Fruit fly (Drosophila melanogaster): ENCODE results near the gene mael.
A peak's percentile ranks its signal among the peaks of the same experiment; 100 is the strongest.

The mael gene

DNA sequence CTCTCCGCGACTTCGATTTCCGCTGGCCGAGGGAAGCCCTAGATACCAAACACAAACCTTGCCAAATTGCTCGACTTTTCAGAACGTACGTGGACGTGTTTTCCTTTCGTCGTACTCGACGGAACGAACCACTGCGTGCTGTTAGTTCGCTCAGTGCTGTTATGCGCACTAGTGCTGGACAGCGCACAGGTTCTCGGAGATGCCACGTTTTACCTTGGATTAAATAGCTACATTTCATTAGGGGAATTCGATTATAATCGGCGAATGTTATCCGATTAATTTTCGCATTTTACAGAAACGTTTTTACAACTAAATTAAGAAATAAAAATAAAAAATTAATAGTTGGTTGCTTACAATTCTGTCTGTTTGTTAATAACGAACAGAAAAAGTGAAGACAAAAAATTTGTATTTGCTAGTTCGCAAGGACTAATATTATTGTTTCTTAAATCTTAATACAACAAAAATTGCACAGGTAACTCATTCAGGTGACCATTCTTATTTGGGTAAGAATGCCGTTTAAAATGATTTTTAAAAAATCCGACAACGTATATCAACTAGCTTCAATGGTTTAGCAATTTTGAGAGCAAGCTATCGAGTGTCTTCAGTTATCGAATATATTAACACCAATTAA lies 3.8 kb upstream of the mael start, which contains the start of the genes ArfGAP3 and CG32452 (continued):
- TF ChIP-seq CG17568 (GFP tag; optimal IDR thresholded peaks at IDR 0.05) (no peak), gt (GFP tag; IDR thresholded peaks at IDR 0.05) (0 out of 2 replicates have a peak, but pooled peaks have one; percentile 37), lola (GFP tag; optimal IDR thresholded peaks at IDR 0.05) (peak in 1 of 3 experiments; percentile 75), p53 (GFP tag; optimal IDR thresholded peaks at IDR 0.05) (peak; percentile 46), CG11093 (GFP tag; IDR thresholded peaks at IDR 0.05) (peak; percentile 47; the same call in 1 of the 3 replicates), CG15269 (tag; optimal IDR thresholded peaks at IDR 0.05) (peak; percentile 75), CG2120 (GFP tag; optimal IDR thresholded peaks at IDR 0.05) (peak; percentile 82), CG10366 (GFP tag; IDR thresholded peaks at IDR 0.05) (peak; percentile 63; the same call in 1 of the 2 replicates), CG5953 (GFP tag; IDR thresholded peaks at IDR 0.05) (no peak), CG33213 (GFP tag; optimal IDR thresholded peaks at IDR 0.05) (peak; percentile 47), CG12659 (GFP tag; optimal IDR thresholded peaks at IDR 0.05) (peak; percentile 81), CG2875 (GFP tag; optimal IDR thresholded peaks at IDR 0.05) (peak; percentile 36), gce (GFP tag; IDR thresholded peaks at IDR 0.05) (peak; percentile 40; the same call in 1 of the 3 replicates), croc (GFP tag; conservative IDR thresholded peaks at IDR 0.05) (peak; percentile 26; the same call in 1 of the 3 replicates), stc (GFP tag; IDR thresholded peaks at IDR 0.05) (peak; percentile 38; the same call in 1 of the 2 replicates), CG18764 (GFP tag; optimal IDR thresholded peaks at IDR 0.05) (peak; percentile 59), CG8359 (GFP tag; optimal IDR thresholded peaks at IDR 0.05; ENCODE audit: borderline replicate concordance) (no peak), lilli (GFP tag; optimal IDR thresholded peaks at IDR 0.05) (peak; percentile 86), ac (GFP tag; optimal IDR thresholded peaks at IDR 0.05) (no peak), Pdp1 (GFP tag; optimal IDR thresholded peaks at IDR 0.05) (peak; percentile 51 to 67), CG10462 (GFP tag; optimal IDR thresholded peaks at IDR 0.05) (peak; percentile 61), Dip2 (GFP tag; IDR thresholded peaks at IDR 0.05) (no peak), slbo (GFP tag; IDR thresholded peaks at IDR 0.05) (peak; percentile 77), crc (GFP tag; optimal IDR thresholded peaks at IDR 0.05) (peak; percentile 26), crp (GFP tag; optimal IDR thresholded peaks at IDR 0.05) (peak in 1 of 2 experiments; percentile 44), Fer3 (tag; optimal IDR thresholded peaks at IDR 0.05) (peak; percentile 78), sisA (GFP tag; IDR thresholded peaks at IDR 0.05) (peak; percentile 64), nerfin-2 (GFP tag; IDR thresholded peaks at IDR 0.05; ENCODE audit: partially characterized antibody) (no peak), Blimp-1 (GFP tag; optimal IDR thresholded peaks at IDR 0.05) (peak; percentile 68), CG1832 (GFP tag; optimal IDR thresholded peaks at IDR 0.05) (no peak), mirr (GFP tag; optimal IDR thresholded peaks at IDR 0.05) (peak; percentile 51), dati (GFP tag; IDR thresholded peaks at IDR 0.05) (no peak), CG15073 (GFP tag; optimal IDR thresholded peaks at IDR 0.05) (no peak), CG7987 (GFP tag; optimal IDR thresholded peaks at IDR 0.05) (no peak), dan (GFP tag; IDR thresholded peaks at IDR 0.05) (no peak), sens-2 (GFP tag; IDR thresholded peaks at IDR 0.05) (no peak), tin (GFP tag; optimal IDR thresholded peaks at IDR 0.05) (peak; percentile 72), D (optimal IDR thresholded peaks at IDR 0.05) (no peak), D (GFP tag; optimal IDR thresholded peaks at IDR 0.05) (peak; percentile 40), sob (GFP tag; IDR thresholded peaks at IDR 0.05) (peak; percentile 73), BEAF-32 (GFP tag; optimal IDR thresholded peaks at IDR 0.05) (peak; percentile 75), CG2116 (GFP tag; optimal IDR thresholded peaks at IDR 0.05) (peak; percentile 78), CG4854 (GFP tag; optimal IDR thresholded peaks at IDR 0.05) (no peak), slp2 (GFP tag; optimal IDR thresholded peaks at IDR 0.05) (peak; percentile 42), CG11560 (tag; IDR thresholded peaks at IDR 0.05) (peak; percentile 98), repo (GFP tag; optimal IDR thresholded peaks at IDR 0.05) (no peak), wor (GFP tag; IDR thresholded peaks at IDR 0.05) (peak; percentile 52), CG34422 (GFP tag; IDR thresholded peaks at IDR 0.05) (peak; percentile 47; the same call in 2 of the 3 replicates), hth (optimal IDR thresholded peaks at IDR 0.05) (no peak), CG14441 (GFP tag; IDR thresholded peaks at IDR 0.05) (peak; percentile 79)

Data from whole organism, embryonic.